Worm (Caenorhabditis elegans) whole organism, late embryonic: ENCODE data around the gene ZK994.6.

ENCODE experiments used
- K02D7.2 ChIP-seq: sonication (generic microtip); optimal IDR thresholded peaks from 2 replicates; lab custom pipeline; 2017; ENCODE audit warnings: mild to moderate bottlenecking, missing genetic modification characterization, missing compliant biosample characterization
- Y22D7AL.16 ChIP-seq: sonication (generic microtip); optimal IDR thresholded peaks from 2 replicates; lab custom pipeline; 2016; ENCODE audit warnings: missing genetic modification characterization, missing compliant biosample characterization
- ahr-1 ChIP-seq: sonication (generic microtip); optimal IDR thresholded peaks from 2 replicates; lab custom pipeline; 2016; ENCODE audit warnings: missing genetic modification characterization, missing compliant biosample characterization
- ceh-18 ChIP-seq: sonication (generic microtip); optimal IDR thresholded peaks from 2 replicates; lab custom pipeline; 2016; ENCODE audit warnings: missing genetic modification characterization, missing compliant biosample characterization
- ceh-24 ChIP-seq: sonication (generic microtip); optimal IDR thresholded peaks from 2 replicates; lab custom pipeline; 2016; ENCODE audit warnings: mild to moderate bottlenecking, missing genetic modification characterization, missing compliant biosample characterization
- ceh-48 ChIP-seq: sonication (generic microtip); optimal IDR thresholded peaks from 2 replicates; lab custom pipeline; 2016; ENCODE audit warnings: missing genetic modification characterization, inconsistent platforms, missing compliant biosample characterization
- ceh-6 ChIP-seq: fragments of 200-800 bp; sonication (Bioruptor generic); optimal IDR thresholded peaks from 2 replicates; lab custom pipeline; 2018; ENCODE audit warnings: mild to moderate bottlenecking, missing genetic modification characterization, missing compliant biosample characterization
- che-1 ChIP-seq: sonication (generic microtip); optimal IDR thresholded peaks from 2 replicates; lab custom pipeline; 2016; ENCODE audit warnings: mild to moderate bottlenecking, missing genetic modification characterization, missing compliant biosample characterization
- elt-2 ChIP-seq: sonication (generic microtip); optimal IDR thresholded peaks from 2 replicates; lab custom pipeline; 2016; ENCODE audit warnings: missing genetic modification reagents, missing genetic modification characterization, missing compliant biosample characterization
- fax-1 ChIP-seq: sonication (generic microtip); optimal IDR thresholded peaks from 2 replicates; lab custom pipeline; 2016; ENCODE audit warnings: missing genotype, missing genetic modification characterization, missing compliant biosample characterization
- fkh-10 ChIP-seq: fragments of 150-350 bp; optimal IDR thresholded peaks from 2 replicates; lab custom pipeline; 2014; ENCODE audit warnings: missing biosample characterization, missing genetic modification reagents, missing genetic modification characterization
- fkh-6 ChIP-seq: sonication (generic microtip); optimal IDR thresholded peaks from 2 replicates; lab custom pipeline; 2016; ENCODE audit warnings: missing genetic modification characterization, missing compliant biosample characterization
- gmeb-2 ChIP-seq: sonication (generic microtip); optimal IDR thresholded peaks from 2 replicates; lab custom pipeline; 2016; ENCODE audit warnings: missing genetic modification characterization, inconsistent platforms, missing compliant biosample characterization
- hlh-15 ChIP-seq: sonication (generic microtip); optimal IDR thresholded peaks from 2 replicates; lab custom pipeline; 2016; ENCODE audit warnings: missing genetic modification characterization, missing compliant biosample characterization
- hlh-6 ChIP-seq: sonication (generic microtip); optimal IDR thresholded peaks from 2 replicates; lab custom pipeline; 2016; ENCODE audit warnings: missing genotype, missing genetic modification characterization, missing compliant biosample characterization
- nfya-1 ChIP-seq: sonication (generic microtip); optimal IDR thresholded peaks from 2 replicates; lab custom pipeline; 2017; ENCODE audit warnings: missing genetic modification characterization, mild to moderate bottlenecking, missing compliant biosample characterization, antibody characterized with exemption, moderate library complexity
- nhr-11 ChIP-seq: fragments of 150-350 bp; optimal IDR thresholded peaks from 2 replicates; lab custom pipeline; 2014; ENCODE audit warnings: missing biosample characterization, missing genetic modification characterization
- npax-4 ChIP-seq: sonication (generic microtip); optimal IDR thresholded peaks from 2 replicates; lab custom pipeline; 2016; ENCODE audit warnings: missing genetic modification characterization, missing compliant biosample characterization
- pag-3 ChIP-seq: sonication (generic microtip); optimal IDR thresholded peaks from 2 replicates; lab custom pipeline; 2016; ENCODE audit warnings: missing compliant biosample characterization, missing genetic modification characterization, borderline replicate concordance
- pha-4 ChIP-seq: fragments of 150-350 bp; optimal IDR thresholded peaks from 2 replicates; lab custom pipeline; 2018; ENCODE audit warnings: missing biosample characterization, missing genetic modification reagents, missing genetic modification characterization
- rnt-1 ChIP-seq: sonication (generic microtip); optimal IDR thresholded peaks from 2 replicates; lab custom pipeline; 2016; ENCODE audit warnings: missing genetic modification characterization, missing compliant biosample characterization
- sdc-2 ChIP-seq: sonication (generic microtip); optimal IDR thresholded peaks from 2 replicates; lab custom pipeline; 2016; ENCODE audit warnings: missing genotype, missing genetic modification characterization, missing compliant biosample characterization
- sox-2 ChIP-seq: fragments of 200-800 bp; sonication (Bioruptor generic); IDR thresholded peaks from 2 replicates; pipeline ENCODE4 v1.3.6; 2022; ENCODE audit warnings: missing genetic modification reagents, missing genetic modification characterization, missing compliant biosample characterization
- tbx-2 ChIP-seq: sonication (generic microtip); optimal IDR thresholded peaks from 2 replicates; lab custom pipeline; 2016; ENCODE audit warnings: missing genetic modification characterization, missing compliant biosample characterization
- unc-3 ChIP-seq, 2 experiments: fragments of 200-800 bp in 1 of 2; sonication (Bioruptor generic) in 1 of 2; sonication (generic microtip) in 1 of 2; conservative IDR thresholded peaks in 1 of 2; optimal IDR thresholded peaks in 1 of 2; 2 replicates each; pipeline versions ENCODE4 v1.3.6 to Lab custom; 2016 to 2022; ENCODE audit warnings: missing compliant biosample characterization in 2 of 2, missing genetic modification characterization in 2 of 2, missing genetic modification reagents in 1 of 2
- unc-42 ChIP-seq: sonication (generic microtip); optimal IDR thresholded peaks from 2 replicates; lab custom pipeline; 2016; ENCODE audit warnings: missing genotype, missing genetic modification characterization, missing compliant biosample characterization
- ztf-16 ChIP-seq: sonication (generic microtip); optimal IDR thresholded peaks from 2 replicates; lab custom pipeline; 2017; ENCODE audit warnings: missing genetic modification characterization, missing compliant biosample characterization

Gene ZK994.6

ce11 chrV:8520846-8521553 lies 13.8 kb upstream of the ZK994.6 start, which contains the start of the genes F45F2.11 and otpl-7:
Gene F45F2.11 (minus strand): TSS chrV:8520896.
Gene otpl-7 (plus strand): TSS chrV:8521503.
- TF ChIP-seq ztf-16 (tag; lab: Kevin White, UChicago): no peak
- no peak for TF ChIP-seq hlh-15 (tag; lab: Kevin White, UChicago)
- TF ChIP-seq ceh-24: no peak
- TF ChIP-seq unc-42: no peak

DNA sequence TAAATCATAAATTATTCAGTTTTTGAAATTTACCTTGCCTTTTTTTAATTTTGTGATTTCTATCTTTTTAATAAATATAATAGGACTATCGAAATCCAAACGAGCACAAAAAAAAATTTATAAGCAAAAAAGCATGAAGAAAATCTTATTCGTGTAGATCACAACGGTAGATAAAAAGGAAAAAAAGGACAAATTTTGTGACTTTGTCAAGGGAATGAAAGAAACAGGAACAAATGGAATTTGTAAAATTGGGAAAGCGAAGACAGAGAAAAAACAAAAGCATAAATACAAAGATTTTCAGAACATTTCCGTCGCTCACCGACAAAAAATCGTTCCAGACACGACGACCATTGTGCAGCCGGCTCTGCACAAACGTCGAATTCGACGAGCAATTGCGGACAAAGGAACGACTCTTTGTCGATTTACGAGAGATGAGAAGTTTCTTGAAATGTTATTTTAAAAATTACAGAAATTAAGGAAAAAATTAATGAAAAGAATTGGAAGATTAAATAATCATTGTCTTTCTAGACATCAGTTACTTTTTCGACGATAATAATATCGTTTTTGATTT lies 11.7 kb upstream of the ZK994.6 start, which contains the start of gene F45F2.10:
F45F2.10 (minus strand) TSS at position 51 of the 571 bp plus-strand sequence.
- TF ChIP-seq che-1 (tag; lab: Kevin White, UChicago) (no peak), sox-2 (GFP tag; lab: Robert Waterston, UW) (peak; percentile 12; the same call in 1 of the 2 replicates), sdc-2 (tag; lab: Kevin White, UChicago) (no peak), fax-1 (tag; lab: Kevin White, UChicago) (no peak), ceh-6 (GFP tag; lab: Kevin White, UChicago) (no peak), K02D7.2 (tag; lab: Kevin White, UChicago) (no peak)

ce11 chrV:8518283-8518682 lies 11.1 kb upstream of the ZK994.6 start:
- TF ChIP-seq ceh-48 (tag; lab: Kevin White, UChicago): no peak
- TF ChIP-seq ahr-1: no peak
- no peak for TF ChIP-seq npax-4 (tag; lab: Kevin White, UChicago)
- TF ChIP-seq sdc-2 (tag; lab: Kevin White, UChicago): no peak
- no peak for TF ChIP-seq rnt-1 (tag; lab: Kevin White, UChicago)
- no peak for TF ChIP-seq nhr-11 (tag; lab: Kevin White, UChicago)
- no peak for TF ChIP-seq ceh-24
- no peak for TF ChIP-seq fkh-10 (GFP tag; lab: Kevin White, UChicago)
- no peak for TF ChIP-seq hlh-6 (tag; lab: Kevin White, UChicago)
- TF ChIP-seq fkh-6 (tag; lab: Kevin White, UChicago): no peak
- TF ChIP-seq elt-2 (tag; lab: Kevin White, UChicago): no peak
- no peak for TF ChIP-seq K02D7.2 (tag; lab: Kevin White, UChicago)
- TF ChIP-seq pha-4 (tag; lab: Kevin White, UChicago): no peak
- no peak for TF ChIP-seq Y22D7AL.16 (tag; lab: Kevin White, UChicago)
- no peak for TF ChIP-seq gmeb-2
- TF ChIP-seq, all 69 proteins: peak for 0

DNA sequence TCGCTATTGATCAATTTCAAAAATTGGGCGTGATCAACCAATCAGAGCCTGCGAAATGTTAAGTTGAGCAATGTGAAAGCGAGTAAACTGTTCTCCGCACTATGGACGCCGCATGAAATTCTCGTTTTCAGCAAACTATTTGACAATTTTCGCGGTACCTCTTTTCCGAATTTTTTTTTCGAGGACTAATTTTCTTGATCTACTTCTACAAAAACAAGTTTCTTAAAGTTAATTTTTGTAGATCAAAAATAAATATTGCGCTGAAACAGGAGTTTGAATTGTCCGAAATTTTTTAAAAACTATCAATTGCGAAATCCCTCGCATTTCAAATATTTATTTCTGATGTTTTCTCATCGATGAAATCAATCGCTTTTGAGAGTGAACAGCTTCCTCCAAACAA lies 10.5 kb upstream of the ZK994.6 start:
- TF ChIP-seq pag-3 (tag; lab: Kevin White, UChicago): no peak

- TF ChIP-seq gmeb-2 (no peak), tbx-2 (tag; lab: Kevin White, UChicago) (no peak), hlh-6 (tag; lab: Kevin White, UChicago) (no peak), unc-3 (GFP tag; conservative IDR thresholded peaks at IDR 0.05; lab: Robert Waterston, UW) (no peak), unc-3 (tag; optimal IDR thresholded peaks at IDR 0.05; lab: Kevin White, UChicago) (no peak), nfya-1 (tag; lab: Kevin White, UChicago) (no peak)
Observed at ce11 chrV:8516426-8516825, 9.2 kb upstream of the ZK994.6 start.

DNA sequence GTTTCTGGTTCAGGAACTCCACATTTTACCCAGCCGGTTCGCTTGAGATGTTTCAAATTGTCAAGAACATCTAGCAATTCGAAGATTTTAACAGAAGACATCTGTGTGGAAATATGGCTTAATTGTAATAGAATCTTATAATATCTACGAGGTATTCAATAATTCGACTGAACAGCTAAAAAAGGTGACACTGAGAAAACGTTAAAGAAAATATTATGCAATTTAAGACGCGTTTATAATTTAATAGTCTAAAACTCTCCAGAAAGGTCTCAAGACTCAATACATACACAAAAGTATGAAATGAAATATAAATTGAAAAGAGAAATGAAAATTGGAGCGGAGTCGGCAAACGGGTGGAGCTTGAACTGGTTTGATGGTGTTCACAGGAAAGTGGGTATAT lies 6.1 kb upstream of the ZK994.6 start, which contains the start of gene F45F2.9:
F45F2.9 (minus strand) TSS at position 101 of the 400 bp plus-strand sequence.
- TF ChIP-seq ceh-18 (tag; lab: Kevin White, UChicago) (no peak), unc-3 (GFP tag; conservative IDR thresholded peaks at IDR 0.05; lab: Robert Waterston, UW) (no peak), unc-3 (tag; optimal IDR thresholded peaks at IDR 0.05; lab: Kevin White, UChicago) (no peak), ahr-1 (no peak), elt-2 (tag; lab: Kevin White, UChicago) (no peak)
- TF ChIP-seq, all 69 proteins: peak for 0
